Fruit fly (Drosophila melanogaster) whole organism, wandering third instar larva: ENCODE results near the gene IleRS.

Experiments
- Abd-B ChIP-seq: fragments of >200 bp; optimal IDR thresholded peaks from 2 replicates; lab custom pipeline; 2017; ENCODE audit warnings: missing biosample characterization, missing genetic modification characterization
- CG32264 ChIP-seq: fragments of 200-800 bp; sonication (Bioruptor generic); optimal IDR thresholded peaks from 2 replicates; lab custom pipeline; 2016; ENCODE audit warnings: missing biosample characterization, missing genetic modification characterization
- CG9705 ChIP-seq: fragments of 200-800 bp; sonication (Bioruptor generic); optimal IDR thresholded peaks from 2 replicates; lab custom pipeline; 2018; ENCODE audit warnings: missing biosample characterization, mild to moderate bottlenecking, missing genetic modification characterization
- CrebA ChIP-seq: fragments of 200-800 bp; sonication (Bioruptor generic); optimal IDR thresholded peaks from 2 replicates; lab custom pipeline; 2016; ENCODE audit warnings: missing biosample characterization, mild to moderate bottlenecking, missing genetic modification characterization, borderline replicate concordance
- Dfd ChIP-seq: fragments of >200 bp; optimal IDR thresholded peaks from 2 replicates; lab custom pipeline; 2017; ENCODE audit warnings: missing biosample characterization, missing genetic modification characterization
- Dif ChIP-seq: fragments of 200-275, 200-300 bp; sonication (Bioruptor generic); optimal IDR thresholded peaks from 2 replicates; lab custom pipeline; 2018; ENCODE audit warnings: missing biosample characterization, missing genetic modification characterization; ENCODE audit not compliant: partially characterized antibody
- GATAd ChIP-seq: sonication (Bioruptor generic); optimal IDR thresholded peaks from 2 replicates; lab custom pipeline; 2016; ENCODE audit warnings: missing biosample characterization, missing genetic modification characterization
- HLH106 ChIP-seq: fragments of 200-800 bp; optimal IDR thresholded peaks from 3 replicates; lab custom pipeline; 2019; ENCODE audit warnings: missing biosample characterization, mild to moderate bottlenecking, missing genetic modification characterization, moderate library complexity
- Hnf4 ChIP-seq: fragments of 200-800 bp; sonication (Bioruptor generic); optimal IDR thresholded peaks from 2 replicates; lab custom pipeline; 2016; ENCODE audit warnings: missing biosample characterization, mild to moderate bottlenecking, missing genetic modification characterization
- Hr78 ChIP-seq: fragments of >200 bp; optimal IDR thresholded peaks from 2 replicates; lab custom pipeline; 2017; ENCODE audit warnings: missing biosample characterization, missing genetic modification characterization
- Hr83 ChIP-seq: fragments of 200-300 bp; sonication (Bioruptor generic); optimal IDR thresholded peaks from 2 replicates; lab custom pipeline; 2016; ENCODE audit warnings: missing biosample characterization, mild to moderate bottlenecking, missing genetic modification characterization, moderate library complexity; ENCODE audit not compliant: poor library complexity, severe bottlenecking
- Jra ChIP-seq: sonication (Bioruptor generic); optimal IDR thresholded peaks from 2 replicates; lab custom pipeline; 2016; ENCODE audit warnings: missing biosample characterization, missing genetic modification characterization
- Mio ChIP-seq: sonication (Bioruptor generic); optimal IDR thresholded peaks from 2 replicates; lab custom pipeline; 2016; ENCODE audit warnings: missing biosample characterization, missing genetic modification characterization
- Myc ChIP-seq: fragments of >200 bp; optimal IDR thresholded peaks from 2 replicates; lab custom pipeline; 2017
- N ChIP-seq: fragments of >200 bp; optimal IDR thresholded peaks from 2 replicates; lab custom pipeline; 2018; ENCODE audit warnings: missing biosample characterization, missing external identifiers, missing genetic modification characterization
- OdsH ChIP-seq: fragments of 200-800 bp; sonication (Bioruptor generic); optimal IDR thresholded peaks from 2 replicates; lab custom pipeline; 2016; ENCODE audit warnings: missing biosample characterization, mild to moderate bottlenecking, missing genetic modification characterization
- Rel ChIP-seq, 2 experiments: fragments of 200-800 bp; sonication (Bioruptor generic) in 1 of 2; optimal IDR thresholded peaks; 2 replicates in 1 of 2; 3 replicates in 1 of 2; lab custom pipeline; 2016 to 2019; ENCODE audit warnings: mild to moderate bottlenecking in 2 of 2, missing biosample characterization in 2 of 2, missing genetic modification characterization in 2 of 2, moderate library complexity in 1 of 2
- Sp1 ChIP-seq: fragments of 200-800 bp; sonication (Bioruptor generic); optimal IDR thresholded peaks from 3 replicates; lab custom pipeline; 2019; ENCODE audit warnings: missing biosample characterization, mild to moderate bottlenecking, missing genetic modification characterization, moderate library complexity
- Vsx2 ChIP-seq: fragments of 200-300, 225-300 bp; sonication (Bioruptor generic); optimal IDR thresholded peaks from 2 replicates; lab custom pipeline; 2018; ENCODE audit warnings: missing biosample characterization, missing genetic modification characterization; ENCODE audit not compliant: partially characterized antibody
- br ChIP-seq: fragments of 200-800 bp; sonication (Bioruptor generic); optimal IDR thresholded peaks from 2 replicates; lab custom pipeline; 2016; ENCODE audit warnings: missing biosample characterization, missing genetic modification characterization
- brk ChIP-seq: fragments of 200-800 bp; sonication (Bioruptor generic); optimal IDR thresholded peaks from 2 replicates; lab custom pipeline; 2016; ENCODE audit warnings: missing biosample characterization, mild to moderate bottlenecking, missing genetic modification characterization
- dl ChIP-seq, 2 experiments: fragments of 175-275, 200-275 bp in 1 of 2; fragments of 200-275 bp in 1 of 2; sonication (Bioruptor generic); optimal IDR thresholded peaks; lab custom pipeline; 2018; ENCODE audit warnings: mild to moderate bottlenecking in 2 of 2, missing biosample characterization in 2 of 2, missing genetic modification characterization in 2 of 2, moderate library complexity in 2 of 2; ENCODE audit not compliant: partially characterized antibody in 2 of 2, insufficient read depth in 1 of 2
- dmrt93B ChIP-seq: fragments of 200-800 bp; sonication (Bioruptor generic); optimal IDR thresholded peaks from 2 replicates; lab custom pipeline; 2018; ENCODE audit warnings: missing biosample characterization, mild to moderate bottlenecking, missing genetic modification characterization
- dsf ChIP-seq: sonication (Bioruptor generic); optimal IDR thresholded peaks from 2 replicates; lab custom pipeline; 2016; ENCODE audit warnings: missing biosample characterization, missing genetic modification characterization, borderline replicate concordance
- ey ChIP-seq: fragments of 200-800 bp; sonication (Bioruptor generic); optimal IDR thresholded peaks from 2 replicates; lab custom pipeline; 2016; ENCODE audit warnings: missing biosample characterization, missing genetic modification characterization
- foxo ChIP-seq, 2 experiments: fragments of 200-800 bp; sonication (Bioruptor generic); optimal IDR thresholded peaks; 2 replicates in 1 of 2; 3 replicates in 1 of 2; lab custom pipeline; 2016 to 2017; ENCODE audit warnings: missing biosample characterization in 2 of 2, missing genetic modification characterization in 2 of 2
- fru ChIP-seq: fragments of 200-800 bp; sonication (Bioruptor generic); optimal IDR thresholded peaks from 3 replicates; lab custom pipeline; 2016; ENCODE audit warnings: missing biosample characterization, mild to moderate bottlenecking, missing genetic modification characterization
- h ChIP-seq: fragments of 200-800 bp; sonication (Bioruptor generic); optimal IDR thresholded peaks from 3 replicates; lab custom pipeline; 2016; ENCODE audit warnings: missing biosample characterization, mild to moderate bottlenecking, missing genetic modification characterization
- jim ChIP-seq: fragments of 175-275, 200-325 bp; sonication (Bioruptor generic); optimal IDR thresholded peaks from 2 replicates; lab custom pipeline; 2016; ENCODE audit warnings: missing biosample characterization, mild to moderate bottlenecking, missing genetic modification characterization
- lola ChIP-seq: fragments of >200 bp; optimal IDR thresholded peaks from 2 replicates; lab custom pipeline; 2017; ENCODE audit warnings: missing biosample characterization, missing genetic modification characterization
- pan ChIP-seq: fragments of >200 bp; optimal IDR thresholded peaks from 2 replicates; lab custom pipeline; 2017
- psq ChIP-seq: fragments of 200-800 bp; sonication (Bioruptor generic); optimal IDR thresholded peaks from 3 replicates; lab custom pipeline; 2017; ENCODE audit warnings: missing biosample characterization, mild to moderate bottlenecking, missing genetic modification characterization, moderate library complexity
- rgr ChIP-seq: fragments of 200-800 bp; sonication (Bioruptor generic); optimal IDR thresholded peaks from 3 replicates; lab custom pipeline; 2016; ENCODE audit warnings: missing biosample characterization, mild to moderate bottlenecking, missing genetic modification characterization
- sage ChIP-seq: fragments of 200-800 bp; sonication (Bioruptor generic); optimal IDR thresholded peaks from 2 replicates; lab custom pipeline; 2016; ENCODE audit warnings: missing biosample characterization, mild to moderate bottlenecking, missing genetic modification characterization
- sv ChIP-seq: fragments of 200-800 bp; sonication (Bioruptor generic); optimal IDR thresholded peaks from 3 replicates; lab custom pipeline; 2016; ENCODE audit warnings: missing biosample characterization, missing genetic modification characterization
- tai ChIP-seq: sonication (Bioruptor generic); optimal IDR thresholded peaks from 2 replicates; lab custom pipeline; 2016; ENCODE audit warnings: missing biosample characterization, missing genetic modification characterization
- usp ChIP-seq: fragments of >200 bp; optimal IDR thresholded peaks from 2 replicates; lab custom pipeline; 2017; ENCODE audit warnings: missing biosample characterization, missing genetic modification characterization
- woc ChIP-seq: sonication (Bioruptor generic); optimal IDR thresholded peaks from 2 replicates; lab custom pipeline; 2016; ENCODE audit warnings: missing biosample characterization, mild to moderate bottlenecking, missing genetic modification characterization

Gene IleRS

DNA sequence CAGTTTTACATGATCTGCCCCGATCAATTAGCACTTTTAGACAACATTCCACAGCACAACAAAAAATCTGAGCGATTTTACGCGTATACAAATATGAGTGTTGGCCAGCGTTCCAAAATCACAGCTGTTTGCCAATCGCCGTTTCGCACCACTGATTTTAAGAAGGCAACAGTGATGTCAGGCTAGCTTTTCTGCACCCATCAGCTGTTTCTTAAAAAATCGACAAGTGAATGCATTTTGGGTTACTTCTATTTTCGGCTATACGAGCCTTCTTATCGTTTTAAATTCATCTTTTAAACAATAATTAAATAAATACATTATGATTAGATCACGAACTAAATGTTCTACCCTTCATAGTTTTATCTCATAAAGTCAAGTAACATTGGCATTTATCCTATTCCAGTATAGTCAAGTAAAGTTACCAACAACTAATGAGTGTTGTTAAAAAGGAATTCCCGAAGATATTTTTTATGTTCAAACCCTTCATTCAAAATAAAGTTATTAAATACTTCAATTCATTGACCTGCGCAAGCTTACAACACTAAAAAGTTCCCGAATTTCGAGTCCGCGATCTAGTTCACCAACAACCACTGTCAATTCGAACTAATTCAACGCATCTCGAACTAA, 25.6 kb upstream of the IleRS start, which contains the start of the genes Rich and Ddx1:
Rich (minus strand) TSS at position 125 of the 627 bp plus-strand sequence.
Ddx1 (plus strand) TSS at position 573 of the 627 bp plus-strand sequence.
- peak; percentile 55 for TF ChIP-seq br (GFP tag; lab: Kevin White, UChicago)
- no peak for TF ChIP-seq tai (GFP tag; lab: Kevin White, UChicago)
- TF ChIP-seq CG9705 (GFP tag; lab: Kevin White, UChicago) = peak; percentile 9
- TF ChIP-seq ey (GFP tag; lab: Kevin White, UChicago) = peak; percentile 46
- peak; percentile 50 for TF ChIP-seq psq (GFP tag; lab: Kevin White, UChicago)
- peak; percentile 63 for TF ChIP-seq rgr
- TF ChIP-seq usp (GFP tag; lab: Kevin White, UChicago) = no peak
- no peak for TF ChIP-seq sage (GFP tag; lab: Kevin White, UChicago)
- TF ChIP-seq Hr78 (GFP tag; lab: Kevin White, UChicago) = no peak
- TF ChIP-seq jim = no peak
- no peak for TF ChIP-seq CrebA (GFP tag; lab: Kevin White, UChicago)
- TF ChIP-seq Rel (GFP tag; optimal IDR thresholded peaks at IDR 0.05; lab: Kevin White, UChicago) = no peak
- no peak for TF ChIP-seq Rel (tag; optimal IDR thresholded peaks at IDR 0.05; lab: Kevin White, UChicago)
- TF ChIP-seq dsf = no peak
- TF ChIP-seq h (GFP tag; lab: Kevin White, UChicago) = peak; percentile 64
- peak; percentile 49 for TF ChIP-seq fru (GFP tag; lab: Kevin White, UChicago)
- TF ChIP-seq pan (lab: Kevin White, UChicago) = no peak
- peak; percentile 57 for TF ChIP-seq Sp1 (GFP tag; lab: Kevin White, UChicago)
- peak; percentile 38 for TF ChIP-seq OdsH (GFP tag; lab: Kevin White, UChicago)
- TF ChIP-seq CG32264 (GFP tag; lab: Kevin White, UChicago) = no peak
- TF ChIP-seq sv (GFP tag; lab: Kevin White, UChicago) = peak; percentile 70
- no peak for TF ChIP-seq N (GFP tag; lab: Kevin White, UChicago)
- peak; percentile 93 for TF ChIP-seq Myc (lab: Kevin White, UChicago)
- peak; percentile 40 for TF ChIP-seq Hr83
- TF ChIP-seq woc (GFP tag; lab: Kevin White, UChicago) = peak; percentile 88
- no peak for TF ChIP-seq Dfd
- no peak for TF ChIP-seq dl (GFP tag; optimal IDR thresholded peaks at IDR 0.05; lab: Kevin White, UChicago; ENCODE audit: insufficient read depth in 1 of 2, partially characterized antibody in 2 of 2)
- no peak for TF ChIP-seq Hnf4 (GFP tag; lab: Kevin White, UChicago)
- TF ChIP-seq GATAd = no peak
- TF ChIP-seq HLH106 = peak; percentile 52
- TF ChIP-seq dmrt93B (GFP tag; lab: Kevin White, UChicago) = peak; percentile 33
- TF ChIP-seq Dif = no peak
- TF ChIP-seq Vsx2 (GFP tag; lab: Kevin White, UChicago) = no peak
- peak in 1 of 2 experiments; percentile 68 for TF ChIP-seq foxo (GFP tag; optimal IDR thresholded peaks at IDR 0.05; lab: Kevin White, UChicago)
- TF ChIP-seq lola (GFP tag; lab: Kevin White, UChicago) = no peak
- TF ChIP-seq Mio (GFP tag; lab: Kevin White, UChicago) = no peak
- TF ChIP-seq Jra = no peak
- TF ChIP-seq brk (GFP tag; lab: Kevin White, UChicago) = no peak
- TF ChIP-seq Abd-B = no peak
- TF ChIP-seq, all 38 proteins: peak for 16

DNA sequence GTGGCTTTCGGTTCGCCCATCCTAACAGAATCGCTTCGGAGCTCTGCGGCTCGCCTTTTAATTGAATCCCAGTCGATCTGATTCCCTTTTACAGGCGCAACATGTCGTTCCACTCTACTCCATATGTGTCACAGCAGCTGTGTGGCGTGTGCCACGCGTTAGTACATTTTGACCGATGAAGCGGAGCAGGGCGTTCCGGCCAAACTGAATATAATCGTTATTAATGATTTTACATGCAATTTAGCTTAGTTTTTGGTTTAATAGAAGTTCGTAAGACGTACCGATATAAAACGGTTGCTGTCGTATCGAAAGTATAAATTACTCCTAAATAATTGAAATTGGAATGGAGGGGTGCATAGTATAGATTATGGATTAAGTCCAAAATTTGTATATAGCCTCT, 21.9 kb upstream of the IleRS start, which contains the start of gene CG11523:
CG11523 (minus strand) TSS at position 145 of the 400 bp plus-strand sequence.
- TF ChIP-seq Dif (no peak), Abd-B (no peak), ey (GFP tag; lab: Kevin White, UChicago) (no peak), CG32264 (GFP tag; lab: Kevin White, UChicago) (no peak), Hnf4 (GFP tag; lab: Kevin White, UChicago) (no peak), CG9705 (GFP tag; lab: Kevin White, UChicago) (no peak), lola (GFP tag; lab: Kevin White, UChicago) (no peak), Hr83 (no peak), h (GFP tag; lab: Kevin White, UChicago) (no peak), pan (lab: Kevin White, UChicago) (no peak), brk (GFP tag; lab: Kevin White, UChicago) (no peak), Sp1 (GFP tag; lab: Kevin White, UChicago) (no peak), sv (GFP tag; lab: Kevin White, UChicago) (no peak), GATAd (no peak), HLH106 (peak; percentile 48), rgr (peak; percentile 44), psq (GFP tag; lab: Kevin White, UChicago) (no peak), woc (GFP tag; lab: Kevin White, UChicago) (no peak), CrebA (GFP tag; lab: Kevin White, UChicago) (no peak), dl (GFP tag; optimal IDR thresholded peaks at IDR 0.05; lab: Kevin White, UChicago; ENCODE audit: insufficient read depth in 1 of 2, partially characterized antibody in 2 of 2) (no peak), sage (GFP tag; lab: Kevin White, UChicago) (no peak), jim (no peak), Hr78 (GFP tag; lab: Kevin White, UChicago) (no peak), Myc (lab: Kevin White, UChicago) (no peak), Mio (GFP tag; lab: Kevin White, UChicago) (no peak), usp (GFP tag; lab: Kevin White, UChicago) (no peak), br (GFP tag; lab: Kevin White, UChicago) (peak; percentile 8), dsf (no peak), Rel (GFP tag; optimal IDR thresholded peaks at IDR 0.05; lab: Kevin White, UChicago) (no peak), Rel (tag; optimal IDR thresholded peaks at IDR 0.05; lab: Kevin White, UChicago) (no peak), Jra (peak; percentile 12), fru (GFP tag; lab: Kevin White, UChicago) (peak; percentile 35), dmrt93B (GFP tag; lab: Kevin White, UChicago) (no peak), tai (GFP tag; lab: Kevin White, UChicago) (no peak), Dfd (no peak), OdsH (GFP tag; lab: Kevin White, UChicago) (peak; percentile 5), Vsx2 (GFP tag; lab: Kevin White, UChicago) (no peak), N (GFP tag; lab: Kevin White, UChicago) (no peak), foxo (GFP tag; optimal IDR thresholded peaks at IDR 0.05; lab: Kevin White, UChicago) (peak in 1 of 2 experiments; percentile 54)
